Worm (Caenorhabditis elegans) whole organism, L1 larva: ENCODE data around the gene clec-73.

Experiments used
- Y116A8C.19 ChIP-seq: sonication (generic microtip); optimal IDR thresholded peaks from 2 replicates; lab custom pipeline; 2016; ENCODE audit warnings: missing compliant biosample characterization, missing genetic modification characterization, borderline replicate concordance
- blmp-1 ChIP-seq: fragments of 150-350 bp; optimal IDR thresholded peaks from 2 replicates; lab custom pipeline; 2014; ENCODE audit warnings: missing biosample characterization, missing genetic modification characterization
- ceh-8 ChIP-seq: fragments of 200-800 bp; sonication (Bioruptor generic); optimal IDR thresholded peaks from 2 replicates; lab custom pipeline; 2018; ENCODE audit warnings: mild to moderate bottlenecking, missing genetic modification characterization, moderate library complexity, missing compliant biosample characterization
- ces-1 ChIP-seq: fragments of 150-350 bp; optimal IDR thresholded peaks from 2 replicates; lab custom pipeline; 2014; ENCODE audit warnings: missing biosample characterization, missing genetic modification reagents, missing genetic modification characterization
- fkh-10 ChIP-seq: sonication (generic microtip); optimal IDR thresholded peaks from 2 replicates; lab custom pipeline; 2017; ENCODE audit warnings: missing biosample characterization, missing genetic modification reagents, missing genetic modification characterization
- fkh-4 ChIP-seq: sonication (generic microtip); optimal IDR thresholded peaks from 2 replicates; lab custom pipeline; 2016; ENCODE audit warnings: missing compliant biosample characterization, missing genetic modification characterization, borderline replicate concordance
- grh-1 ChIP-seq: fragments of 200-800 bp; sonication (Bioruptor generic); IDR thresholded peaks from 2 replicates; pipeline ENCODE4 v1.3.6; 2022; ENCODE audit warnings: missing genetic modification reagents, missing genetic modification characterization, missing compliant biosample characterization
- irx-1 ChIP-seq: sonication (generic microtip); optimal IDR thresholded peaks from 2 replicates; lab custom pipeline; 2016; ENCODE audit warnings: missing genetic modification characterization, missing compliant biosample characterization
- isw-1 ChIP-seq: fragments of 200-800 bp; sonication (Bioruptor generic); IDR thresholded peaks from 2 replicates; pipeline ENCODE4 v1.3.6; 2022; ENCODE audit warnings: missing genetic modification characterization, missing compliant biosample characterization
- mab-9 ChIP-seq: fragments of 200-800 bp; sonication (Bioruptor generic); IDR thresholded peaks from 2 replicates; pipeline ENCODE4 v1.3.6; 2022; ENCODE audit warnings: missing genetic modification reagents, missing genetic modification characterization, missing compliant biosample characterization
- mep-1 ChIP-seq: fragments of 150-350 bp; optimal IDR thresholded peaks from 2 replicates; lab custom pipeline; 2014; ENCODE audit warnings: missing biosample characterization, missing genetic modification characterization
- nhr-47 ChIP-seq: sonication (generic microtip); optimal IDR thresholded peaks from 2 replicates; lab custom pipeline; 2016; ENCODE audit warnings: mild to moderate bottlenecking, missing genetic modification characterization, moderate library complexity, missing compliant biosample characterization
- pax-3 ChIP-seq: fragments of 200-800 bp; sonication (Bioruptor generic); optimal IDR thresholded peaks from 2 replicates; lab custom pipeline; 2018; ENCODE audit warnings: mild to moderate bottlenecking, missing genetic modification characterization, moderate library complexity, missing compliant biosample characterization
- pqm-1 ChIP-seq: sonication (generic microtip); optimal IDR thresholded peaks from 3 replicates; lab custom pipeline; 2017; ENCODE audit warnings: missing biosample characterization, missing genetic modification characterization
- snpc-4 ChIP-seq: fragments of 150-350 bp; optimal IDR thresholded peaks from 2 replicates; lab custom pipeline; 2014; ENCODE audit warnings: missing biosample characterization, missing genetic modification characterization
- sptf-1 ChIP-seq: fragments of 150-350 bp; optimal IDR thresholded peaks from 2 replicates; lab custom pipeline; 2014; ENCODE audit warnings: missing biosample characterization, missing genetic modification characterization
- swsn-7 ChIP-seq: sonication (generic microtip); optimal IDR thresholded peaks from 2 replicates; lab custom pipeline; 2016; ENCODE audit warnings: missing genetic modification characterization, missing compliant biosample characterization
- tbx-2 ChIP-seq: sonication (generic microtip); optimal IDR thresholded peaks from 2 replicates; lab custom pipeline; 2016; ENCODE audit warnings: missing genetic modification characterization, missing compliant biosample characterization
- tlp-1 ChIP-seq: fragments of 150-350 bp; optimal IDR thresholded peaks from 2 replicates; lab custom pipeline; 2014; ENCODE audit warnings: missing biosample characterization, missing genetic modification characterization
- unc-30 ChIP-seq: sonication (generic microtip); optimal IDR thresholded peaks from 2 replicates; lab custom pipeline; 2017; ENCODE audit warnings: missing biosample characterization, missing genetic modification characterization
- unc-86 ChIP-seq: sonication (generic microtip); optimal IDR thresholded peaks from 2 replicates; lab custom pipeline; 2016; ENCODE audit warnings: missing genetic modification characterization, missing compliant biosample characterization
- vab-15 ChIP-seq: sonication (generic microtip); optimal IDR thresholded peaks from 2 replicates; lab custom pipeline; 2017; ENCODE audit warnings: missing genotype, mild to moderate bottlenecking, missing genetic modification characterization, missing compliant biosample characterization
- xbp-1 ChIP-seq: sonication (generic microtip); optimal IDR thresholded peaks from 2 replicates; lab custom pipeline; 2016; ENCODE audit warnings: missing genetic modification characterization, missing compliant biosample characterization
- zag-1 ChIP-seq: fragments of 150-350 bp; optimal IDR thresholded peaks from 2 replicates; lab custom pipeline; 2014; ENCODE audit warnings: missing biosample characterization, missing genetic modification characterization

Gene clec-73

DNA sequence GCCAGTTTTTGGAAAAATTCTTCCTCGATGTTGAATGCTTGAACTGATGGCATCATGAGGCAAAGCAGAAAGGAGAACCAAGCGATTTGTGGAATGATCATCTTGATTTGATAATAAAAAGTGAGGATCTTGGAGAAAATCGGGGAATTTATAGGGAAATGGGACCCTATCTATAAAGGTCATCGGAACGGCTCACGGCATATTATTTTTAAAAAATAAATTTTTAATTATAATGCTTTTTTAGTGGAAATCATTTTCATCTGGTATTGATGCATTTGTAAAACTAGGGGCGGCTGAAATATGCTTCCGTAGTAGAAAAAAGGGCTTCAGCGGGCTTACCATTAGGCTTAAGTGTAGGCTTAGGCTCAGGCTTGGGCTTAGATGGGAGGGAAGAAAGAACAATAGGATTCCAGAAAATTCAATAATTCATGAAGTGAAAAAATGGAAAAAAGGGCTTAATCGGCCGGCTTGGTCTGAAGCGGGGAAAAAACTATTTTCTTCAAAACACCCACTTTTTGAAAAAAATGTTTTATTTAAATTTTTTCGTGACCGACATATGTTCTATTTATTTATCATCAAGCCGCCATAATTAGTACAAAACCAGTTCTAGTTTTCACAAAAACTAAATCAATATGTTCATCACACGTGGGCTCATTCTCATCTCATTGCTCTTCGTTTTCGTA, 48.3 kb downstream of the clec-73 start, which contains the start of the genes F56D6.22 and F56D6.12:
F56D6.22 (minus strand) TSS at position 101 of the 683 bp plus-strand sequence.
F56D6.12 (plus strand) TSS at position 633 of the 683 bp plus-strand sequence.
- TF ChIP-seq swsn-7 (no peak), pqm-1 (tag; lab: Kevin White, UChicago) (no peak)
- TF ChIP-seq, all 84 proteins: peak for 0

ce11 chrIV:3906393-3906792, 49.6 kb downstream of the clec-73 start, which contains the start of gene F56D6.11:
TSS of gene F56D6.11 (minus strand) at chrIV:3906493.
- TF ChIP-seq ceh-8 (GFP tag; lab: Kevin White, UChicago) = no peak
- no peak for TF ChIP-seq fkh-4 (tag; lab: Kevin White, UChicago)
- TF ChIP-seq snpc-4 (tag; lab: Kevin White, UChicago) = no peak
- TF ChIP-seq Y116A8C.19 = no peak
- no peak for TF ChIP-seq grh-1 (GFP tag; lab: Robert Waterston, UW)
- no peak for TF ChIP-seq mep-1 (tag; lab: Kevin White, UChicago)
- TF ChIP-seq blmp-1 (tag; lab: Kevin White, UChicago) = no peak
- TF ChIP-seq nhr-47 (tag; lab: Kevin White, UChicago) = no peak
- no peak for TF ChIP-seq pax-3 (tag; lab: Kevin White, UChicago)
- TF ChIP-seq pqm-1 (tag; lab: Kevin White, UChicago) = no peak
- no peak for TF ChIP-seq mab-9 (GFP tag; lab: Robert Waterston, UW)
- no peak for TF ChIP-seq tbx-2 (tag; lab: Kevin White, UChicago)
- TF ChIP-seq fkh-10 (GFP tag; lab: Kevin White, UChicago) = no peak

DNA sequence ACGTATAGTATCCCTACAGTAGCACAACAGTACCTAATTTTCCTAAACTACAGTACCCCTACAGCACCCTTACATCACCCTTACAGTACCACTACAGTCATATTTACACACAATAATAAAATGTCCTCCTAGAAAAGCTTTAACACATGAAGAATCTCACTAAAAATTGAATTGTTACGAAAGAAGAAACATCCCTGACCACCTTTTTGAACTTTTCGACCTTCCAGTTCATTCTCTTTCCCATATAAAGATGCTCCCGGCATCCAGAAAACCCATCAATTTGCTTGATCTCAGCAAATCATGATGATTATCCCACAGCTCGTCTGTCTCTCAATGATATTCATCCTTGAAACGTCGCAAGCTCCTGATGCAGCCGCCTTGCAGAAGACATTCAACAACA, 51.4 kb downstream of the clec-73 start, which contains the start of gene F56D6.21:
F56D6.21 (plus strand) TSS at position 301 of the 400 bp plus-strand sequence.
- TF ChIP-seq unc-86 (tag; lab: Kevin White, UChicago) (no peak), unc-30 (tag; lab: Kevin White, UChicago) (no peak), ces-1 (GFP tag; lab: Kevin White, UChicago) (no peak), sptf-1 (tag; lab: Kevin White, UChicago) (no peak), pqm-1 (tag; lab: Kevin White, UChicago) (no peak), vab-15 (tag; lab: Kevin White, UChicago) (no peak), grh-1 (GFP tag; lab: Robert Waterston, UW) (no peak), nhr-47 (tag; lab: Kevin White, UChicago) (no peak), xbp-1 (tag; lab: Kevin White, UChicago) (no peak), tlp-1 (tag; lab: Kevin White, UChicago) (no peak), zag-1 (tag; lab: Kevin White, UChicago) (no peak), irx-1 (no peak), snpc-4 (tag; lab: Kevin White, UChicago) (no peak), isw-1 (GFP tag; lab: Robert Waterston, UW) (no peak)
